Fruit fly (Drosophila melanogaster) whole organism, embryonic: Measurements from ENCODE around the gene SkpD.
A peak's percentile ranks its signal among the peaks of the same experiment; 100 is the strongest.

Source experiments
- Awh ChIP-seq: fragments of 200-800 bp; sonication (Bioruptor generic); IDR thresholded peaks from 2 replicates; pipeline ENCODE4, ENCODE4 v1.3.6; 2022; ENCODE audit warnings: missing biosample characterization, missing genetic modification characterization
- CG11247 ChIP-seq: fragments of 200-800 bp; sonication (Bioruptor generic); IDR thresholded peaks from 2 replicates; pipeline ENCODE4 v1.3.6; 2022; ENCODE audit warnings: missing biosample characterization, missing genetic modification characterization
- CG11723 ChIP-seq: fragments of 200-800 bp; sonication (Bioruptor generic); optimal IDR thresholded peaks from 2 replicates; lab custom pipeline; 2017; ENCODE audit warnings: missing biosample characterization, mild to moderate bottlenecking, missing genetic modification characterization
- CG12219 ChIP-seq: fragments of 200-800 bp; sonication (Bioruptor generic); optimal IDR thresholded peaks from 3 replicates; lab custom pipeline; 2018; ENCODE audit warnings: missing biosample characterization, mild to moderate bottlenecking, missing genetic modification characterization
- CG12299 ChIP-seq: fragments of 200-800 bp; sonication (Bioruptor generic); optimal IDR thresholded peaks from 2 replicates; lab custom pipeline; 2018; ENCODE audit warnings: missing biosample characterization, mild to moderate bottlenecking, missing genetic modification characterization
- CG12769 ChIP-seq: fragments of 200-800 bp; sonication (Bioruptor generic); optimal IDR thresholded peaks from 2 replicates; lab custom pipeline; 2019; ENCODE audit warnings: missing biosample characterization, mild to moderate bottlenecking, missing genetic modification characterization, moderate library complexity
- CG13123 ChIP-seq: fragments of 200-800 bp; sonication (Bioruptor generic); optimal IDR thresholded peaks from 2 replicates; lab custom pipeline; 2016; ENCODE audit warnings: missing biosample characterization, missing genetic modification characterization
- CG13287 ChIP-seq: fragments of 200-800 bp; sonication (Bioruptor generic); IDR thresholded peaks from 2 replicates; pipeline ENCODE4 v1.3.6; 2022; ENCODE audit warnings: missing biosample characterization, missing genetic modification characterization; ENCODE audit not compliant: partially characterized antibody
- CG13424 ChIP-seq: fragments of 200-800 bp; sonication (Bioruptor generic); optimal IDR thresholded peaks from 2 replicates; lab custom pipeline; 2019; ENCODE audit warnings: missing biosample characterization, mild to moderate bottlenecking, missing genetic modification characterization, moderate library complexity
- CG13624 ChIP-seq: fragments of 200-800 bp; sonication (Bioruptor generic); optimal IDR thresholded peaks from 2 replicates; lab custom pipeline; 2016; ENCODE audit warnings: missing biosample characterization, missing genetic modification characterization
- CG1529 ChIP-seq: fragments of 200-800 bp; sonication (Bioruptor generic); optimal IDR thresholded peaks from 3 replicates; lab custom pipeline; 2018; ENCODE audit warnings: missing biosample characterization, missing genetic modification characterization
- CG16779 ChIP-seq: fragments of 200-800 bp; sonication (Bioruptor generic); IDR thresholded peaks from 2 replicates; pipeline ENCODE4 v1.3.6; 2022; ENCODE audit warnings: missing biosample characterization, missing genetic modification characterization
- CG17186 ChIP-seq: fragments of 200-800 bp; sonication (Bioruptor generic); optimal IDR thresholded peaks from 3 replicates; lab custom pipeline; 2017; ENCODE audit warnings: missing biosample characterization, missing genetic modification reagents, missing genetic modification characterization
- CG17829 ChIP-seq: fragments of 200-800 bp; optimal IDR thresholded peaks from 2 replicates; lab custom pipeline; 2019; ENCODE audit warnings: missing biosample characterization, mild to moderate bottlenecking, missing genetic modification characterization, moderate library complexity
- CG18011 ChIP-seq: fragments of 200-800 bp; sonication (Bioruptor generic); optimal IDR thresholded peaks from 2 replicates; lab custom pipeline; 2017; ENCODE audit warnings: missing biosample characterization, missing genetic modification characterization, mild to moderate bottlenecking, moderate library complexity, missing genotype
- CG30431 ChIP-seq: fragments of 200-800 bp; sonication (Bioruptor generic); optimal IDR thresholded peaks from 2 replicates; lab custom pipeline; 2017; ENCODE audit warnings: missing biosample characterization, missing genetic modification characterization
- CG32532 ChIP-seq: fragments of 200-800 bp; sonication (Bioruptor generic); IDR thresholded peaks from 2 replicates; pipeline ENCODE4 v1.3.6; 2022; ENCODE audit warnings: missing biosample characterization, missing genetic modification characterization
- CG33557 ChIP-seq: fragments of 200-800 bp; sonication (Bioruptor generic); optimal IDR thresholded peaks from 2 replicates; lab custom pipeline; 2019; ENCODE audit warnings: missing biosample characterization, mild to moderate bottlenecking, missing genetic modification characterization, moderate library complexity
- CG9437 ChIP-seq: fragments of 200-800 bp; sonication (Bioruptor generic); optimal IDR thresholded peaks from 2 replicates; lab custom pipeline; 2018; ENCODE audit warnings: missing biosample characterization, mild to moderate bottlenecking, missing genetic modification characterization
- CG9797 ChIP-seq: fragments of 200-800 bp; sonication (Bioruptor generic); optimal IDR thresholded peaks from 3 replicates; lab custom pipeline; 2018; ENCODE audit warnings: missing biosample characterization, mild to moderate bottlenecking, missing genetic modification characterization
- CG9876 ChIP-seq: fragments of 200-800 bp; sonication (Bioruptor generic); optimal IDR thresholded peaks from 2 replicates; lab custom pipeline; 2016; ENCODE audit warnings: missing biosample characterization, missing genetic modification characterization
- CTCF ChIP-seq: fragments of 200-800 bp; sonication (Bioruptor generic); optimal IDR thresholded peaks from 2 replicates; lab custom pipeline; 2017; ENCODE audit warnings: missing biosample characterization, mild to moderate bottlenecking, missing genetic modification characterization, moderate library complexity
- CkIIα-i1 ChIP-seq: fragments of 200-800 bp; sonication (Bioruptor generic); IDR thresholded peaks from 2 replicates; pipeline ENCODE4 v1.3.6; 2022; ENCODE audit warnings: missing biosample characterization, missing genetic modification characterization
- D ChIP-seq, 2 experiments: fragments of 200-800 bp in 1 of 2; fragments of >200 bp in 1 of 2; sonication (Bioruptor generic) in 1 of 2; optimal IDR thresholded peaks; 2 replicates in 1 of 2; 3 replicates in 1 of 2; lab custom pipeline; 2017; ENCODE audit warnings: mild to moderate bottlenecking in 1 of 2, missing biosample characterization in 1 of 2, missing genetic modification characterization in 1 of 2, missing genetic modification reagents in 1 of 2
- Doc2 ChIP-seq: fragments of 200-800 bp; sonication (Bioruptor generic); IDR thresholded peaks from 2 replicates; pipeline ENCODE4 v1.3.6; 2022; ENCODE audit warnings: missing biosample characterization, missing genetic modification characterization
- Drgx ChIP-seq: fragments of 200-800 bp; sonication (Bioruptor generic); IDR thresholded peaks from 2 replicates; pipeline ENCODE4 v1.3.6; 2022; ENCODE audit warnings: missing biosample characterization, missing genetic modification characterization
- Elba2 ChIP-seq: fragments of 200-800 bp; sonication (Bioruptor generic); optimal IDR thresholded peaks from 3 replicates; lab custom pipeline; 2016; ENCODE audit warnings: missing biosample characterization, missing genetic modification characterization
- Hsf ChIP-seq: fragments of 200-800 bp; sonication (Bioruptor generic); optimal IDR thresholded peaks from 3 replicates; lab custom pipeline; 2016; ENCODE audit warnings: missing biosample characterization, missing genetic modification characterization
- Lpt ChIP-seq: fragments of >200 bp; optimal IDR thresholded peaks from 2 replicates; lab custom pipeline; 2018; ENCODE audit warnings: missing biosample characterization, missing genetic modification characterization
- NC2β ChIP-seq: fragments of 200-800 bp; sonication (Bioruptor generic); optimal IDR thresholded peaks from 2 replicates; lab custom pipeline; 2016; ENCODE audit warnings: missing biosample characterization, missing genetic modification characterization
- Optix ChIP-seq: fragments of 200-800 bp; sonication (Bioruptor generic); IDR thresholded peaks from 3 replicates; pipeline ENCODE4 v1.3.6; 2022; ENCODE audit warnings: missing biosample characterization, missing genetic modification characterization
- Ptx1 ChIP-seq: fragments of 200-800 bp; sonication (Bioruptor generic); IDR thresholded peaks from 2 replicates; pipeline ENCODE4 v1.3.6; 2022; ENCODE audit warnings: missing biosample characterization, missing genetic modification characterization
- Sry-δ ChIP-seq: fragments of 200-800 bp; sonication (Bioruptor generic); optimal IDR thresholded peaks from 2 replicates; lab custom pipeline; 2016; ENCODE audit warnings: missing biosample characterization, missing genetic modification characterization
- Vsx1 ChIP-seq: fragments of 200-800 bp; sonication (Bioruptor generic); optimal IDR thresholded peaks from 2 replicates; lab custom pipeline; 2017; ENCODE audit warnings: missing biosample characterization, mild to moderate bottlenecking, missing genetic modification characterization, missing genetic modification reagents
- bcd ChIP-seq: fragments of 200-800 bp; sonication (Bioruptor generic); optimal IDR thresholded peaks from 2 replicates; lab custom pipeline; 2017; ENCODE audit warnings: missing biosample characterization, mild to moderate bottlenecking, missing genetic modification characterization
- bowl ChIP-seq: fragments of 200-800 bp; sonication (Bioruptor generic); IDR thresholded peaks from 2 replicates; pipeline ENCODE4 v1.3.6; 2022; ENCODE audit warnings: missing biosample characterization, missing genetic modification characterization
- br ChIP-seq: fragments of >200 bp; optimal IDR thresholded peaks from 2 replicates; lab custom pipeline; 2017
- crol ChIP-seq: fragments of 200-800 bp; sonication (Bioruptor generic); IDR thresholded peaks from 2 replicates; pipeline ENCODE4 v1.3.6; 2022; ENCODE audit warnings: missing biosample characterization, missing genetic modification characterization
- crp ChIP-seq, 2 experiments: fragments of 200-800 bp; sonication (Bioruptor generic); optimal IDR thresholded peaks; 2 replicates in 1 of 2; 3 replicates in 1 of 2; lab custom pipeline; 2017; ENCODE audit warnings: missing biosample characterization in 2 of 2, missing genetic modification characterization in 2 of 2, mild to moderate bottlenecking in 1 of 2, moderate library complexity in 1 of 2
- en ChIP-seq: fragments of 200-800 bp; sonication (Bioruptor generic); optimal IDR thresholded peaks from 2 replicates; lab custom pipeline; 2016; ENCODE audit warnings: missing biosample characterization, missing genetic modification characterization
- hb ChIP-seq: fragments of 200-800 bp; sonication (Bioruptor generic); IDR thresholded peaks from 3 replicates; pipeline ENCODE4 v1.3.6; 2022; ENCODE audit warnings: missing biosample characterization, missing genetic modification characterization; ENCODE audit not compliant: partially characterized antibody
- inv ChIP-seq: fragments of 200-800 bp; sonication (Bioruptor generic); IDR thresholded peaks from 2 replicates; pipeline ENCODE4 v1.3.6; 2022; ENCODE audit warnings: missing biosample characterization, missing genetic modification characterization; ENCODE audit not compliant: partially characterized antibody
- lmd ChIP-seq: fragments of 200-800 bp; sonication (Bioruptor generic); IDR thresholded peaks from 2 replicates; pipeline ENCODE4 v1.3.6; 2022; ENCODE audit warnings: missing biosample characterization, missing genetic modification characterization
- luna ChIP-seq: fragments of 200-800 bp; sonication (Bioruptor generic); optimal IDR thresholded peaks from 2 replicates; lab custom pipeline; 2016; ENCODE audit warnings: missing biosample characterization, missing genetic modification characterization
- pho ChIP-seq: fragments of 200-800 bp; sonication (Bioruptor generic); optimal IDR thresholded peaks from 2 replicates; lab custom pipeline; 2016; ENCODE audit warnings: missing biosample characterization, missing genetic modification characterization
- pros ChIP-seq: fragments of 200-800 bp; sonication (Bioruptor generic); optimal IDR thresholded peaks from 3 replicates; lab custom pipeline; 2019; ENCODE audit warnings: missing biosample characterization, mild to moderate bottlenecking, missing genetic modification characterization, moderate library complexity
- salm ChIP-seq: fragments of 200-800 bp; sonication (Bioruptor generic); optimal IDR thresholded peaks from 2 replicates; lab custom pipeline; 2018; ENCODE audit warnings: missing biosample characterization, mild to moderate bottlenecking, missing genetic modification characterization
- stwl ChIP-seq: fragments of 200-800 bp; sonication (Bioruptor generic); optimal IDR thresholded peaks from 3 replicates; lab custom pipeline; 2018; ENCODE audit warnings: missing biosample characterization, mild to moderate bottlenecking, missing genetic modification characterization, moderate library complexity
- tap ChIP-seq: fragments of 200-800 bp; optimal IDR thresholded peaks from 3 replicates; lab custom pipeline; 2019; ENCODE audit warnings: missing biosample characterization, mild to moderate bottlenecking, missing genetic modification characterization, moderate library complexity
- ttk ChIP-seq: fragments of 200-800 bp; sonication (Bioruptor generic); IDR thresholded peaks from 2 replicates; pipeline ENCODE4 v2.1.2; 2022; ENCODE audit warnings: missing biosample characterization, missing genetic modification characterization
- vnd ChIP-seq: fragments of 200-800 bp; sonication (Bioruptor generic); IDR thresholded peaks from 3 replicates; pipeline ENCODE4 v1.3.6; 2022; ENCODE audit warnings: missing biosample characterization, missing genetic modification characterization; ENCODE audit not compliant: partially characterized antibody

The SkpD gene

dm6 chrX:19850503-19851094 is 38.1 kb downstream of the SkpD start (continued):
- peak; percentile 50 for TF ChIP-seq CG17186 (GFP tag; lab: Kevin White, UChicago)
- TF ChIP-seq CG9797 (GFP tag; lab: Kevin White, UChicago) = no peak
- no peak for TF ChIP-seq Doc2 (GFP tag; lab: Robert Waterston, UW)
- peak; percentile 26; the same call in 1 of the 2 replicates for TF ChIP-seq bowl (GFP tag; lab: Robert Waterston, UW)
- TF ChIP-seq CG9437 = peak; percentile 81
- TF ChIP-seq CG11247 (GFP tag; lab: Robert Waterston, UW) = peak; percentile 50
- 0 out of 2 replicates have a peak, but pooled peaks have one; percentile 42 for TF ChIP-seq CG16779 (GFP tag; lab: Robert Waterston, UW)
- TF ChIP-seq Awh (GFP tag; lab: Robert Waterston, UW) = peak; percentile 85
- TF ChIP-seq NC2β = peak; percentile 95
- TF ChIP-seq bcd (GFP tag; lab: Kevin White, UChicago) = peak; percentile 87
- peak; percentile 65 for TF ChIP-seq pho (GFP tag; lab: Kevin White, UChicago)
- peak; percentile 26 for TF ChIP-seq CTCF (GFP tag; lab: Kevin White, UChicago)
- TF ChIP-seq CG11723 (GFP tag; lab: Kevin White, UChicago) = peak; percentile 75
- TF ChIP-seq ttk (GFP tag; lab: Robert Waterston, UW) = peak; percentile 87
- peak; percentile 72 for TF ChIP-seq CG12299 (tag; lab: Kevin White, UChicago)
- TF ChIP-seq Vsx1 (GFP tag; lab: Kevin White, UChicago) = no peak
- TF ChIP-seq CG18011 (GFP tag; lab: Kevin White, UChicago) = peak; percentile 55
- TF ChIP-seq CG13287 (GFP tag; lab: Robert Waterston, UW) = no peak
- peak; percentile 82 for TF ChIP-seq CG13624 (GFP tag; lab: Kevin White, UChicago)
- TF ChIP-seq hb = no peak
- TF ChIP-seq Drgx (GFP tag; lab: Robert Waterston, UW) = peak; percentile 91
- TF ChIP-seq tap (tag; lab: Kevin White, UChicago) = peak; percentile 61
- no peak for TF ChIP-seq CG12769 (tag; lab: Kevin White, UChicago)
- TF ChIP-seq crp (GFP tag; optimal IDR thresholded peaks at IDR 0.05; lab: Kevin White, UChicago) = peak in 1 of 2 experiments; percentile 46
- no peak for TF ChIP-seq inv
- peak; percentile 81 for TF ChIP-seq CG9876 (GFP tag; lab: Kevin White, UChicago)
- TF ChIP-seq Sry-δ (GFP tag; lab: Kevin White, UChicago) = peak; percentile 50
- TF ChIP-seq Hsf (GFP tag; lab: Kevin White, UChicago) = peak; percentile 94
- TF ChIP-seq CG1529 (GFP tag; lab: Kevin White, UChicago) = peak; percentile 88
- peak; percentile 85 for TF ChIP-seq salm
- no peak for TF ChIP-seq pros
- no peak for TF ChIP-seq Lpt (GFP tag; lab: Kevin White, UChicago)
- TF ChIP-seq CG12219 (GFP tag; lab: Kevin White, UChicago) = peak; percentile 89
- TF ChIP-seq CG30431 (GFP tag; lab: Kevin White, UChicago) = peak; percentile 94
- peak; percentile 64 for TF ChIP-seq crol (GFP tag; lab: Robert Waterston, UW)
- TF ChIP-seq CG13123 = peak; percentile 78
- TF ChIP-seq luna (GFP tag; lab: Kevin White, UChicago) = peak; percentile 43
- TF ChIP-seq CG13424 = peak; percentile 87
- peak; percentile 70 for TF ChIP-seq Optix (GFP tag; lab: Robert Waterston, UW)
- peak; percentile 62 for TF ChIP-seq stwl (tag; lab: Kevin White, UChicago)
- no peak for TF ChIP-seq D (optimal IDR thresholded peaks at IDR 0.05; lab: Kevin White, UChicago)
- TF ChIP-seq D (GFP tag; optimal IDR thresholded peaks at IDR 0.05; lab: Kevin White, UChicago) = peak; percentile 95
- TF ChIP-seq br = no peak
- peak; percentile 82 for TF ChIP-seq Elba2
- peak; percentile 85 for TF ChIP-seq CG33557
- TF ChIP-seq lmd (GFP tag; lab: Robert Waterston, UW) = peak; percentile 83
- TF ChIP-seq CG17829 (tag; lab: Kevin White, UChicago) = peak; percentile 79
- TF ChIP-seq en (GFP tag; lab: Kevin White, UChicago) = peak; percentile 92
- no peak for TF ChIP-seq CkIIα-i1 (GFP tag; lab: Robert Waterston, UW)
- TF ChIP-seq vnd (GFP tag; lab: Robert Waterston, UW) = no peak
- TF ChIP-seq Ptx1 (GFP tag; lab: Robert Waterston, UW) = peak; percentile 86
- peak; percentile 78 for TF ChIP-seq CG32532
